Fruit fly (Drosophila melanogaster): ENCODE results near the gene knrl.

knrl gene

DNA sequence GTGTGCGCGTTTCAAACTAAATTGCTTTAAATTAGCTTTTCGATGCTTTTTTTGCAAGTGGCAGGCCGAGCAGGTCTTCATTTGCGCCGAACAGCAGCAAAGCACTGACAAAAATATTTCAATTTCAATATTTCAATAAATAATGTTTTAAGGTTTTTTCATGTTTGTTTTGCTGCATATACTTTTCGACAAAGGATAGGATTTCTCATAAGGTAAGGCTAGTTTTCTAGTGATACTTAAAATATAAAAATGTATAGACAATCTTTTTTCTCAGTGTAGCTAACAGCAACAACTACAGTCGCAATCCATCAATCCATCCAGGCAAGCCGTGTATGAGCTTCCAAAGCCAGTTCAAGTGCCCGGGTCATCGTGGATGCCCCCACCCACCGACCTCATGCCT, 31.9 kb downstream of the knrl start (continued):
- TF ChIP-seq CG2199 (GFP tag; IDR thresholded peaks at IDR 0.05) (no peak), vvl (GFP tag; IDR thresholded peaks at IDR 0.05) (0 out of 2 replicates have a peak, but pooled peaks have one; percentile 30), CG17802 (tag; optimal IDR thresholded peaks at IDR 0.05) (no peak), sens (GFP tag) (peak; percentile 28), phol (tag; optimal IDR thresholded peaks at IDR 0.05) (peak; percentile 21), CG13123 (GFP tag; optimal IDR thresholded peaks at IDR 0.05) (no peak), row (GFP tag; IDR thresholded peaks at IDR 0.05) (no peak), gem (tag; optimal IDR thresholded peaks at IDR 0.05) (peak; percentile 32), Rfx (GFP tag; IDR thresholded peaks at IDR 0.05) (no peak), CG3407 (GFP tag; optimal IDR thresholded peaks at IDR 0.05) (no peak), CG2875 (GFP tag; optimal IDR thresholded peaks at IDR 0.05) (no peak), zfh1 (GFP tag; IDR thresholded peaks at IDR 0.05) (no peak), bsh (GFP tag; optimal IDR thresholded peaks at IDR 0.05) (peak in 1 of 2 experiments; percentile 47), CG6854 (GFP tag; optimal IDR thresholded peaks at IDR 0.05) (no peak), zen (tag; optimal IDR thresholded peaks at IDR 0.05) (no peak), CG11247 (GFP tag; IDR thresholded peaks at IDR 0.05) (no peak), Jarid2 (GFP tag; optimal IDR thresholded peaks at IDR 0.05) (no peak), crol (GFP tag; IDR thresholded peaks at IDR 0.05) (no peak), br (optimal IDR thresholded peaks at IDR 0.05) (no peak), Gsc (GFP tag; IDR thresholded peaks at IDR 0.05) (no peak), kah (GFP tag; optimal IDR thresholded peaks at IDR 0.05) (no peak), gcm (GFP tag; optimal IDR thresholded peaks at IDR 0.05) (no peak), CG34224 (GFP tag; IDR thresholded peaks at IDR 0.05; ENCODE audit: partially characterized antibody) (no peak), CG17385 (GFP tag; optimal IDR thresholded peaks at IDR 0.05) (no peak), CG34422 (GFP tag; IDR thresholded peaks at IDR 0.05) (no peak), esg (GFP tag; conservative IDR thresholded peaks at IDR 0.05) (no peak), Xrp1 (GFP tag; IDR thresholded peaks at IDR 0.05) (0 out of 2 replicates have a peak, but pooled peaks have one; percentile 7), stc (GFP tag; IDR thresholded peaks at IDR 0.05) (no peak), CG11504 (tag; optimal IDR thresholded peaks at IDR 0.05) (peak; percentile 29), stwl (tag; optimal IDR thresholded peaks at IDR 0.05) (no peak), Drgx (GFP tag; IDR thresholded peaks at IDR 0.05) (0 out of 2 replicates have a peak, but pooled peaks have one; percentile 27), insv (GFP tag; optimal IDR thresholded peaks at IDR 0.05) (no peak), CG2712 (tag; optimal IDR thresholded peaks at IDR 0.05) (peak; percentile 12), Ets65A (GFP tag) (peak; percentile 1), tll (GFP tag; optimal IDR thresholded peaks at IDR 0.05) (no peak), CG17328 (GFP tag; IDR thresholded peaks at IDR 0.05) (no peak), CG4820 (GFP tag; optimal IDR thresholded peaks at IDR 0.05) (no peak), ato (GFP tag; IDR thresholded peaks at IDR 0.05; ENCODE audit: partially characterized antibody) (no peak), ro (GFP tag; IDR thresholded peaks at IDR 0.05) (no peak), Hand (GFP tag; optimal IDR thresholded peaks at IDR 0.05) (no peak), ranshi (GFP tag; IDR thresholded peaks at IDR 0.05) (no peak), toy (GFP tag; IDR thresholded peaks at IDR 0.05) (no peak), Tbp (GFP tag; optimal IDR thresholded peaks at IDR 0.05) (no peak), Sox102F (GFP tag; optimal IDR thresholded peaks at IDR 0.05) (peak; percentile 32), vfl (GFP tag; optimal IDR thresholded peaks at IDR 0.05) (no peak), E2f1 (GFP tag; IDR thresholded peaks at IDR 0.05) (no peak), unpg (GFP tag; optimal IDR thresholded peaks at IDR 0.05) (peak; percentile 19), dmrt99B (tag; optimal IDR thresholded peaks at IDR 0.05) (peak; percentile 3), CG16779 (GFP tag; IDR thresholded peaks at IDR 0.05) (no peak)

All from whole organism, embryonic.